Fruit fly (Drosophila melanogaster) whole organism, embryonic: ENCODE measurements around the gene Dnai2.

ENCODE experiments used
- Awh ChIP-seq: fragments of 200-800 bp; sonication (Bioruptor generic); IDR thresholded peaks from 2 replicates; pipeline ENCODE4, ENCODE4 v1.3.6; 2022; ENCODE audit warnings: missing biosample characterization, missing genetic modification characterization
- CG1024 ChIP-seq: fragments of 200-800 bp; sonication (Bioruptor generic); IDR thresholded peaks from 2 replicates; pipeline ENCODE4 v1.3.6; 2022; ENCODE audit warnings: missing biosample characterization, missing genetic modification characterization
- CG10543 ChIP-seq: fragments of 200-800 bp; sonication (Bioruptor generic); optimal IDR thresholded peaks from 3 replicates; lab custom pipeline; 2017; ENCODE audit warnings: missing biosample characterization, mild to moderate bottlenecking, missing genetic modification characterization, moderate library complexity
- CG10959 ChIP-seq: fragments of 200-800 bp; sonication (Bioruptor generic); IDR thresholded peaks from 2 replicates; pipeline ENCODE4 v1.3.6; 2022; ENCODE audit warnings: missing biosample characterization, missing genetic modification characterization
- CG11093 ChIP-seq: fragments of 200-800 bp; sonication (Bioruptor generic); IDR thresholded peaks from 3 replicates; pipeline ENCODE4 v1.3.6; 2022; ENCODE audit warnings: missing biosample characterization, missing genetic modification characterization
- CG11456 ChIP-seq: fragments of 200-800 bp; sonication (Bioruptor generic); IDR thresholded peaks from 3 replicates; pipeline ENCODE4 v1.3.6; 2022; ENCODE audit warnings: missing biosample characterization, missing genetic modification characterization
- CG12071 ChIP-seq: fragments of 200-800 bp; sonication (Bioruptor generic); optimal IDR thresholded peaks from 3 replicates; lab custom pipeline; 2018; ENCODE audit warnings: missing biosample characterization, mild to moderate bottlenecking, missing genetic modification characterization
- CG1233 ChIP-seq: fragments of 200-800 bp; sonication (Bioruptor generic); optimal IDR thresholded peaks from 4 replicates; lab custom pipeline; 2018; ENCODE audit warnings: missing biosample characterization, mild to moderate bottlenecking, missing genetic modification characterization
- CG12769 ChIP-seq: fragments of 200-800 bp; sonication (Bioruptor generic); optimal IDR thresholded peaks from 2 replicates; lab custom pipeline; 2019; ENCODE audit warnings: missing biosample characterization, mild to moderate bottlenecking, missing genetic modification characterization, moderate library complexity
- CG12942 ChIP-seq: fragments of 200-800 bp; sonication (Bioruptor generic); optimal IDR thresholded peaks from 3 replicates; lab custom pipeline; 2016; ENCODE audit warnings: missing biosample characterization, missing genetic modification characterization
- CG13894 ChIP-seq: fragments of 200-800 bp; sonication (Bioruptor generic); optimal IDR thresholded peaks from 3 replicates; lab custom pipeline; 2018; ENCODE audit warnings: missing biosample characterization, mild to moderate bottlenecking, missing genetic modification characterization, moderate library complexity
- CG14667 ChIP-seq: fragments of 200-800 bp; sonication (Bioruptor generic); IDR thresholded peaks from 2 replicates; pipeline ENCODE4 v1.3.6; 2022; ENCODE audit warnings: missing biosample characterization, missing genetic modification characterization
- CG14965 ChIP-seq: fragments of 200-800 bp; sonication (Bioruptor generic); optimal IDR thresholded peaks from 2 replicates; lab custom pipeline; 2016; ENCODE audit warnings: missing biosample characterization, missing genetic modification characterization, borderline replicate concordance
- CG1603 ChIP-seq: fragments of 200-800 bp; sonication (Bioruptor generic); optimal IDR thresholded peaks from 2 replicates; lab custom pipeline; 2019; ENCODE audit warnings: missing biosample characterization, mild to moderate bottlenecking, missing genetic modification characterization, moderate library complexity
- CG17361 ChIP-seq: fragments of 200-800 bp; sonication (Bioruptor generic); IDR thresholded peaks from 3 replicates; pipeline ENCODE4 v1.3.6; 2022; ENCODE audit warnings: missing biosample characterization, missing genetic modification characterization
- CG18262 ChIP-seq: fragments of 200-800 bp; optimal IDR thresholded peaks from 3 replicates; lab custom pipeline; 2019; ENCODE audit warnings: missing biosample characterization, mild to moderate bottlenecking, missing genetic modification characterization, moderate library complexity
- CG18476 ChIP-seq: fragments of 200-800 bp; sonication (Bioruptor generic); optimal IDR thresholded peaks from 2 replicates; lab custom pipeline; 2016; ENCODE audit warnings: missing biosample characterization, mild to moderate bottlenecking, missing genetic modification characterization
- CG2120 ChIP-seq: fragments of 200-800 bp; sonication (Bioruptor generic); optimal IDR thresholded peaks from 3 replicates; lab custom pipeline; 2016; ENCODE audit warnings: missing biosample characterization, missing genetic modification characterization
- CG2129 ChIP-seq: fragments of 200-800 bp; sonication (Bioruptor generic); IDR thresholded peaks from 2 replicates; pipeline ENCODE4 v1.3.6; 2022; ENCODE audit warnings: missing biosample characterization, missing genetic modification characterization; ENCODE audit not compliant: partially characterized antibody
- CG3163 ChIP-seq: fragments of 200-800 bp; sonication (Bioruptor generic); optimal IDR thresholded peaks from 3 replicates; lab custom pipeline; 2016; ENCODE audit warnings: missing biosample characterization, missing genetic modification characterization
- CG32772 ChIP-seq: fragments of 200-800 bp; sonication (Bioruptor generic); IDR thresholded peaks from 2 replicates; pipeline ENCODE4 v1.3.6; 2022; ENCODE audit warnings: missing biosample characterization, missing genetic modification characterization
- CG6813 ChIP-seq: fragments of 200-800 bp; sonication (Bioruptor generic); optimal IDR thresholded peaks from 2 replicates; lab custom pipeline; 2017; ENCODE audit warnings: missing biosample characterization, missing genetic modification characterization, mild to moderate bottlenecking, moderate library complexity, missing genetic modification reagents
- CG8281 ChIP-seq: fragments of 200-800 bp; sonication (Bioruptor generic); optimal IDR thresholded peaks from 2 replicates; lab custom pipeline; 2018; ENCODE audit warnings: missing biosample characterization, mild to moderate bottlenecking, missing genetic modification characterization, moderate library complexity
- CG8944 ChIP-seq: fragments of 200-800 bp; sonication (Bioruptor generic); optimal IDR thresholded peaks from 3 replicates; lab custom pipeline; 2016; ENCODE audit warnings: missing biosample characterization, missing genetic modification characterization
- Dbx ChIP-seq: fragments of 200-800 bp; sonication (Bioruptor generic); IDR thresholded peaks from 3 replicates; pipeline ENCODE4 v1.3.6; 2022; ENCODE audit warnings: missing biosample characterization, missing genetic modification characterization
- ERR ChIP-seq: fragments of 200-800 bp; sonication (Bioruptor generic); optimal IDR thresholded peaks from 2 replicates; lab custom pipeline; 2016; ENCODE audit warnings: missing biosample characterization, missing genetic modification characterization
- Ets97D ChIP-seq: fragments of 200-800 bp; sonication (Bioruptor generic); optimal IDR thresholded peaks from 3 replicates; lab custom pipeline; 2016; ENCODE audit warnings: missing biosample characterization, missing genetic modification characterization
- Fer3 ChIP-seq: fragments of 200-800 bp; sonication (Bioruptor generic); optimal IDR thresholded peaks from 2 replicates; lab custom pipeline; 2018; ENCODE audit warnings: missing biosample characterization, mild to moderate bottlenecking, missing genetic modification characterization, moderate library complexity
- Hey ChIP-seq: fragments of 200-800 bp; sonication (Bioruptor generic); optimal IDR thresholded peaks from 3 replicates; lab custom pipeline; 2018; ENCODE audit warnings: missing biosample characterization, mild to moderate bottlenecking, missing genetic modification characterization
- Med ChIP-seq: fragments of 200-800 bp; sonication (Bioruptor generic); peaks from one replicate; lab custom pipeline; 2016; ENCODE audit warnings: missing biosample characterization, missing genetic modification characterization, mild to moderate bottlenecking, inconsistent platforms, moderate library complexity
- Rfx ChIP-seq: fragments of 200-800 bp; sonication (Bioruptor generic); IDR thresholded peaks from 2 replicates; pipeline ENCODE4 v1.3.6; 2022; ENCODE audit warnings: missing biosample characterization, missing genetic modification characterization
- Ssrp ChIP-seq: fragments of 200-800 bp; sonication (Bioruptor generic); optimal IDR thresholded peaks from 2 replicates; lab custom pipeline; 2018; ENCODE audit warnings: missing biosample characterization, mild to moderate bottlenecking, missing genetic modification characterization, moderate library complexity
- Usf ChIP-seq: fragments of 200-800 bp; sonication (Bioruptor generic); optimal IDR thresholded peaks from 2 replicates; lab custom pipeline; 2017; ENCODE audit warnings: missing genotype, missing biosample characterization, missing genetic modification characterization
- chinmo ChIP-seq: fragments of 200-800 bp; sonication (Bioruptor generic); IDR thresholded peaks from 4 replicates; pipeline ENCODE4 v1.3.6; 2022; ENCODE audit warnings: missing biosample characterization, missing genetic modification characterization; ENCODE audit not compliant: partially characterized antibody
- ci ChIP-seq: fragments of 200-800 bp; sonication (Bioruptor generic); IDR thresholded peaks from 3 replicates; pipeline ENCODE4 v1.3.6; 2022; ENCODE audit warnings: missing biosample characterization, missing genetic modification characterization
- crp ChIP-seq, 2 experiments: fragments of 200-800 bp; sonication (Bioruptor generic); optimal IDR thresholded peaks; 2 replicates in 1 of 2; 3 replicates in 1 of 2; lab custom pipeline; 2017; ENCODE audit warnings: missing biosample characterization in 2 of 2, missing genetic modification characterization in 2 of 2, mild to moderate bottlenecking in 1 of 2, moderate library complexity in 1 of 2
- exex ChIP-seq: fragments of 200-800 bp; sonication (Bioruptor generic); optimal IDR thresholded peaks from 4 replicates; lab custom pipeline; 2018; ENCODE audit warnings: missing biosample characterization, mild to moderate bottlenecking, missing genetic modification characterization, moderate library complexity
- gro ChIP-seq: fragments of 200-800 bp; sonication (Bioruptor generic); optimal IDR thresholded peaks from 2 replicates; lab custom pipeline; 2016; ENCODE audit warnings: missing biosample characterization, missing genetic modification characterization
- klu ChIP-seq: fragments of 200-800 bp; sonication (Bioruptor generic); IDR thresholded peaks from 2 replicates; pipeline ENCODE4 v1.3.6; 2022; ENCODE audit warnings: missing biosample characterization, missing genetic modification characterization
- knrl ChIP-seq: fragments of 200-800 bp; sonication (Bioruptor generic); IDR thresholded peaks from 3 replicates; pipeline ENCODE4 v1.3.6; 2022; ENCODE audit warnings: missing biosample characterization, missing genetic modification characterization; ENCODE audit not compliant: partially characterized antibody
- nau ChIP-seq: fragments of 200-800 bp; sonication (Bioruptor generic); optimal IDR thresholded peaks from 3 replicates; lab custom pipeline; 2017; ENCODE audit warnings: missing biosample characterization, mild to moderate bottlenecking, missing genetic modification characterization, missing genetic modification reagents
- nom ChIP-seq: fragments of 200-800 bp; sonication (Bioruptor generic); optimal IDR thresholded peaks from 2 replicates; lab custom pipeline; 2017; ENCODE audit warnings: missing biosample characterization, missing genetic modification characterization, mild to moderate bottlenecking, moderate library complexity, missing genetic modification reagents
- schlank ChIP-seq: fragments of 200-800 bp; sonication (Bioruptor generic); optimal IDR thresholded peaks from 2 replicates; lab custom pipeline; 2018; ENCODE audit warnings: missing biosample characterization, mild to moderate bottlenecking, missing genetic modification characterization
- sd ChIP-seq: fragments of 200-800 bp; sonication (Bioruptor generic); optimal IDR thresholded peaks from 3 replicates; lab custom pipeline; 2018; ENCODE audit warnings: missing biosample characterization, mild to moderate bottlenecking, missing genetic modification characterization, moderate library complexity
- sim ChIP-seq: fragments of 200-800 bp; sonication (Bioruptor generic); IDR thresholded peaks from 2 replicates; pipeline ENCODE4 v1.3.6; 2022; ENCODE audit warnings: missing biosample characterization, missing genetic modification characterization
- vfl ChIP-seq: fragments of 200-800 bp; sonication (Bioruptor generic); optimal IDR thresholded peaks from 2 replicates; lab custom pipeline; 2016; ENCODE audit warnings: missing biosample characterization, missing genetic modification characterization
- wor ChIP-seq: fragments of 200-800 bp; sonication (Bioruptor generic); IDR thresholded peaks from 2 replicates; pipeline ENCODE4 v1.3.6; 2022; ENCODE audit warnings: missing biosample characterization, missing genetic modification characterization
- zfh1 ChIP-seq: fragments of 200-800 bp; sonication (Bioruptor generic); IDR thresholded peaks from 3 replicates; pipeline ENCODE4 v1.3.6; 2022; ENCODE audit warnings: missing biosample characterization, missing genetic modification characterization

Gene Dnai2

dm6 chr3L:11716899-11717298, 17.8 kb upstream of the Dnai2 start:
- TF ChIP-seq exex (tag; lab: Kevin White, UChicago) (no peak), CG10543 (GFP tag; lab: Kevin White, UChicago) (peak; percentile 22), CG11093 (GFP tag; lab: Robert Waterston, UW) (no peak), CG8944 (GFP tag; lab: Kevin White, UChicago) (no peak), gro (no peak), CG12942 (GFP tag; lab: Kevin White, UChicago) (no peak), CG2129 (no peak), chinmo (GFP tag; lab: Robert Waterston, UW) (0 out of 4 replicates have a peak, but pooled peaks have one; percentile 48), CG13894 (tag; lab: Kevin White, UChicago) (peak; percentile 64), CG1233 (GFP tag; lab: Kevin White, UChicago) (no peak), CG10959 (GFP tag; lab: Robert Waterston, UW) (no peak), CG12769 (peak; percentile 58), sd (tag; lab: Kevin White, UChicago) (peak; percentile 95), CG17361 (GFP tag; lab: Robert Waterston, UW) (no peak), CG14965 (no peak), crp (GFP tag; optimal IDR thresholded peaks at IDR 0.05; lab: Kevin White, UChicago) (no peak), Ssrp (tag; lab: Kevin White, UChicago) (no peak), Hey (tag; lab: Kevin White, UChicago) (no peak), CG32772 (GFP tag; lab: Robert Waterston, UW) (no peak), CG14667 (GFP tag; lab: Robert Waterston, UW) (no peak), nau (no peak), Awh (no peak)

DNA sequence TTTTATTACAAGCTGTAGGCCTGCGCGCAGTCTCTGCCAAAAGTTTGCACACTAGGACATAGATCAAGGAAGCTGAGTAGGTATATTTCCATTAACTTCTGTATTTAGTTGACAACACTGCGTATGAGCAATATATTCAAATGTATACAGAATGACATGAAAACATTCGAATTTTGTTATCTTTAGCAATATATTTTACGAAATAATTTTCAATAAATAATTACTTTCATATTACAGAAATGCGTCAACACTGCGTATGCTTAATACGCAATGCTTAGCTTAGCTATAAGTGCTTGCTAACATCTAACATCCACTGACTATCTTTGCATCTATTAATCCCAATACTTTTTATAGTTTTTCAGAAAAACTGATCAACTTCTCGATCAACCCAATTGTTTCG, 17.3 kb upstream of the Dnai2 start:
- TF ChIP-seq Med (GFP tag; lab: Kevin White, UChicago), result peak; percentile 6
- TF ChIP-seq CG18476 (GFP tag; lab: Kevin White, UChicago), result peak; percentile 29
- TF ChIP-seq Ets97D, result no peak

dm6 chr3L:11715187-11715586, 16.1 kb upstream of the Dnai2 start, which contains the start of gene CG14132:
Gene CG14132, minus strand, starts transcription at chr3L:11715285.
- no peak for TF ChIP-seq CG12942 (GFP tag; lab: Kevin White, UChicago)
- TF ChIP-seq CG3163 (GFP tag; lab: Kevin White, UChicago), result no peak
- TF ChIP-seq crp (GFP tag; optimal IDR thresholded peaks at IDR 0.05; lab: Kevin White, UChicago), result no peak
- TF ChIP-seq CG6813 (GFP tag; lab: Kevin White, UChicago), result no peak
- no peak for TF ChIP-seq ERR (GFP tag; lab: Kevin White, UChicago)
- TF ChIP-seq ci, result 0 out of 3 replicates have a peak, but pooled peaks have one; percentile 40
- no peak for TF ChIP-seq klu (GFP tag; lab: Robert Waterston, UW)
- peak; percentile 86 for TF ChIP-seq CG12769
- no peak for TF ChIP-seq CG11456 (GFP tag; lab: Robert Waterston, UW)
- no peak for TF ChIP-seq wor
- TF ChIP-seq CG18262 (tag; lab: Kevin White, UChicago), result no peak
- TF ChIP-seq Usf (GFP tag; lab: Kevin White, UChicago), result no peak
- no peak for TF ChIP-seq CG2120
- TF ChIP-seq Dbx (GFP tag; lab: Robert Waterston, UW), result 0 out of 3 replicates have a peak, but pooled peaks have one; percentile 20
- TF ChIP-seq knrl, result no peak
- TF ChIP-seq sim (GFP tag; lab: Robert Waterston, UW), result no peak
- peak; percentile 55 for TF ChIP-seq nom (GFP tag; lab: Kevin White, UChicago)
- TF ChIP-seq Fer3 (tag; lab: Kevin White, UChicago), result no peak
- TF ChIP-seq CG1603 (tag; lab: Kevin White, UChicago), result no peak
- TF ChIP-seq schlank (tag; lab: Kevin White, UChicago), result no peak
- TF ChIP-seq CG12071 (GFP tag; lab: Kevin White, UChicago), result no peak
- no peak for TF ChIP-seq zfh1 (GFP tag; lab: Robert Waterston, UW)
- no peak for TF ChIP-seq CG8281 (tag; lab: Kevin White, UChicago)
- no peak for TF ChIP-seq CG1024 (GFP tag; lab: Robert Waterston, UW)
- no peak for TF ChIP-seq vfl
- peak; percentile 61 for TF ChIP-seq Med (GFP tag; lab: Kevin White, UChicago)
- 0 out of 2 replicates have a peak, but pooled peaks have one; percentile 5 for TF ChIP-seq Rfx (GFP tag; lab: Robert Waterston, UW)
- TF ChIP-seq sd (tag; lab: Kevin White, UChicago), result peak; percentile 32
